Worm (Caenorhabditis elegans) whole organism, midembryonic: ENCODE measurements around the gene srx-60.
"Not testable (repeated sequence)": the region's sequence is repeated elsewhere in the genome, so short reads cannot be mapped to it uniquely, and the experiment has no call there.

Experiments
- T22C8.4 ChIP-seq: fragments of 200-800 bp; sonication (Bioruptor generic); IDR thresholded peaks from 2 replicates; pipeline ENCODE4 v1.3.6; 2022; ENCODE audit warnings: missing genetic modification characterization, missing compliant biosample characterization
- flt-1 ChIP-seq: fragments of 200-800 bp; sonication (Bioruptor generic); IDR thresholded peaks from 2 replicates; pipeline ENCODE4 v1.3.6; 2022; ENCODE audit warnings: missing genetic modification characterization, missing compliant biosample characterization
- med-1 ChIP-seq: sonication (generic microtip); optimal IDR thresholded peaks from 2 replicates; lab custom pipeline; 2017; ENCODE audit warnings: missing genetic modification characterization, mild to moderate bottlenecking, missing compliant biosample characterization, antibody characterized with exemption, missing genetic modification reagents; ENCODE audit not compliant: insufficient read depth
- ztf-23 ChIP-seq: fragments of 200-800 bp; sonication (Bioruptor generic); IDR thresholded peaks from 2 replicates; pipeline ENCODE4 v1.3.6; 2022; ENCODE audit warnings: missing genetic modification reagents, missing genetic modification characterization, missing compliant biosample characterization
- ztf-29 ChIP-seq: fragments of 200-800 bp; sonication (Bioruptor generic); IDR thresholded peaks from 2 replicates; pipeline ENCODE4 v1.3.6; 2022; ENCODE audit warnings: missing genetic modification reagents, missing genetic modification characterization, missing compliant biosample characterization

DNA sequence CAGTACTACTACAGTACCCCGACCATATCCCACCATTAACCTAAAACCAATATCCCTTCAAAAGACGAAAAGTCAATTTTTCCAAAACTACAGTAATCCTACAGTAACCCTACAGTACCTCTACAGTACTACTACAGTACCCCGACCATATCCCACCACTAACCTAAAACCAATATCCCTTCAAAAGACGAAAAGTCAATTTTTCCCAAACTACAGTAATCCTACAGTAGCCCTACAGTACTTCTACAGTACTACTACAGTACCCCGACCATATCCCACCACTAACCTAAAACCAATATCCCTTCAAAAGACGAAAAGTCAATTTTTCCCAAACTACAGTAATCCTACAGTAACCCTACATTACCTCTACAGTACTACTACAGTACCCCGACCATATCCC, 42.8 kb downstream of the srx-60 start:
- 0 out of 2 replicates have a peak, but pooled peaks have one; percentile 27 for TF ChIP-seq flt-1
- TF ChIP-seq T22C8.4, med-1: not testable (repeated sequence)
- TF ChIP-seq ztf-23 (GFP tag; lab: Robert Waterston, UW), result peak; percentile 79; the same call in 1 of the 2 replicates
- TF ChIP-seq ztf-29 (GFP tag; lab: Robert Waterston, UW), result peak; percentile 39; the same call in 1 of the 2 replicates
